Worm (Caenorhabditis elegans) whole organism, late embryonic: Measurements from ENCODE around the gene vav-1.

Experiments
- C38D4.7 ChIP-seq: fragments of 200-800 bp; sonication (Bioruptor generic); optimal IDR thresholded peaks from 2 replicates; lab custom pipeline; 2018; ENCODE audit warnings: mild to moderate bottlenecking, missing genetic modification characterization, moderate library complexity, missing compliant biosample characterization
- K02D7.2 ChIP-seq: sonication (generic microtip); optimal IDR thresholded peaks from 2 replicates; lab custom pipeline; 2017; ENCODE audit warnings: mild to moderate bottlenecking, missing genetic modification characterization, missing compliant biosample characterization
- T23F11.4 ChIP-seq: fragments of 200-800 bp; sonication (Bioruptor generic); optimal IDR thresholded peaks from 2 replicates; lab custom pipeline; 2018; ENCODE audit warnings: mild to moderate bottlenecking, missing genetic modification characterization, missing compliant biosample characterization
- ama-1 ChIP-seq: fragments of 150-350 bp; optimal IDR thresholded peaks from 2 replicates; lab custom pipeline; 2014
- ceh-14 ChIP-seq: sonication (generic microtip); optimal IDR thresholded peaks from 2 replicates; lab custom pipeline; 2016; ENCODE audit warnings: missing genotype, missing genetic modification characterization, missing compliant biosample characterization
- ceh-18 ChIP-seq: sonication (generic microtip); optimal IDR thresholded peaks from 2 replicates; lab custom pipeline; 2016; ENCODE audit warnings: missing genetic modification characterization, missing compliant biosample characterization
- ceh-2 ChIP-seq: sonication (generic microtip); optimal IDR thresholded peaks from 2 replicates; lab custom pipeline; 2016; ENCODE audit warnings: missing genotype, missing genetic modification characterization, missing compliant biosample characterization
- ceh-22 ChIP-seq: sonication (generic microtip); optimal IDR thresholded peaks from 2 replicates; lab custom pipeline; 2017; ENCODE audit warnings: missing biosample characterization, missing genetic modification characterization
- ceh-30 ChIP-seq: fragments of 150-350 bp; optimal IDR thresholded peaks from 2 replicates; lab custom pipeline; 2014; ENCODE audit warnings: missing biosample characterization, missing genetic modification characterization
- ceh-34 ChIP-seq: sonication (generic microtip); optimal IDR thresholded peaks from 2 replicates; lab custom pipeline; 2016; ENCODE audit warnings: mild to moderate bottlenecking, missing genetic modification characterization, missing compliant biosample characterization
- ceh-45 ChIP-seq: fragments of 200-800 bp; sonication (Bioruptor generic); IDR thresholded peaks from 2 replicates; pipeline ENCODE4 v1.3.6; 2022; ENCODE audit warnings: missing genetic modification reagents, missing genetic modification characterization, missing compliant biosample characterization
- ceh-48 ChIP-seq: sonication (generic microtip); optimal IDR thresholded peaks from 2 replicates; lab custom pipeline; 2016; ENCODE audit warnings: missing genetic modification characterization, inconsistent platforms, missing compliant biosample characterization
- ceh-6 ChIP-seq: fragments of 200-800 bp; sonication (Bioruptor generic); optimal IDR thresholded peaks from 2 replicates; lab custom pipeline; 2018; ENCODE audit warnings: mild to moderate bottlenecking, missing genetic modification characterization, missing compliant biosample characterization
- dmd-4 ChIP-seq: sonication (generic microtip); optimal IDR thresholded peaks from 2 replicates; lab custom pipeline; 2016; ENCODE audit warnings: borderline replicate concordance, missing genetic modification characterization, missing compliant biosample characterization
- dve-1 ChIP-seq: sonication (generic microtip); optimal IDR thresholded peaks from 2 replicates; lab custom pipeline; 2017; ENCODE audit warnings: antibody characterized with exemption, mild to moderate bottlenecking, missing genetic modification characterization, missing compliant biosample characterization
- elt-2 ChIP-seq: sonication (generic microtip); optimal IDR thresholded peaks from 2 replicates; lab custom pipeline; 2016; ENCODE audit warnings: missing genetic modification reagents, missing genetic modification characterization, missing compliant biosample characterization
- ets-4 ChIP-seq: sonication (generic microtip); optimal IDR thresholded peaks from 2 replicates; lab custom pipeline; 2016; ENCODE audit warnings: missing genetic modification characterization, missing compliant biosample characterization
- eyg-1 ChIP-seq: sonication (generic microtip); optimal IDR thresholded peaks from 2 replicates; lab custom pipeline; 2016; ENCODE audit warnings: missing genotype, missing genetic modification characterization, missing compliant biosample characterization
- fax-1 ChIP-seq: sonication (generic microtip); optimal IDR thresholded peaks from 2 replicates; lab custom pipeline; 2016; ENCODE audit warnings: missing genotype, missing genetic modification characterization, missing compliant biosample characterization
- fkh-6 ChIP-seq: sonication (generic microtip); optimal IDR thresholded peaks from 2 replicates; lab custom pipeline; 2016; ENCODE audit warnings: missing genetic modification characterization, missing compliant biosample characterization
- gmeb-2 ChIP-seq: sonication (generic microtip); optimal IDR thresholded peaks from 2 replicates; lab custom pipeline; 2016; ENCODE audit warnings: missing genetic modification characterization, inconsistent platforms, missing compliant biosample characterization
- hlh-30 ChIP-seq: sonication (generic microtip); optimal IDR thresholded peaks from 2 replicates; lab custom pipeline; 2017; ENCODE audit warnings: antibody characterized with exemption, missing genetic modification characterization, missing compliant biosample characterization; ENCODE audit not compliant: insufficient read depth
- lim-6 ChIP-seq: sonication (generic microtip); optimal IDR thresholded peaks from 2 replicates; lab custom pipeline; 2016; ENCODE audit warnings: missing genetic modification characterization, missing compliant biosample characterization
- lin-11 ChIP-seq: fragments of 200-800 bp; sonication (Bioruptor generic); optimal IDR thresholded peaks from 2 replicates; lab custom pipeline; 2018; ENCODE audit warnings: mild to moderate bottlenecking, missing genetic modification characterization, missing compliant biosample characterization
- madf-2 ChIP-seq: sonication (generic microtip); optimal IDR thresholded peaks from 2 replicates; lab custom pipeline; 2017; ENCODE audit warnings: missing genetic modification characterization, missing compliant biosample characterization
- npax-4 ChIP-seq: sonication (generic microtip); optimal IDR thresholded peaks from 2 replicates; lab custom pipeline; 2016; ENCODE audit warnings: missing genetic modification characterization, missing compliant biosample characterization
- pax-1 ChIP-seq: fragments of 150-350 bp; optimal IDR thresholded peaks from 2 replicates; lab custom pipeline; 2014; ENCODE audit warnings: missing biosample characterization, missing genetic modification characterization
- pha-2 ChIP-seq: sonication (generic microtip); optimal IDR thresholded peaks from 2 replicates; lab custom pipeline; 2017; ENCODE audit warnings: mild to moderate bottlenecking, missing genetic modification characterization, missing compliant biosample characterization
- pqm-1 ChIP-seq: sonication (generic microtip); optimal IDR thresholded peaks from 2 replicates; lab custom pipeline; 2016; ENCODE audit warnings: missing genetic modification characterization, missing compliant biosample characterization
- pros-1 ChIP-seq: fragments of 150-350 bp; optimal IDR thresholded peaks from 2 replicates; lab custom pipeline; 2014; ENCODE audit warnings: missing biosample characterization, missing genetic modification reagents, missing genetic modification characterization
- ref-2 ChIP-seq: sonication (generic microtip); optimal IDR thresholded peaks from 2 replicates; lab custom pipeline; 2016; ENCODE audit warnings: missing genetic modification characterization, missing compliant biosample characterization
- sdc-2 ChIP-seq: sonication (generic microtip); optimal IDR thresholded peaks from 2 replicates; lab custom pipeline; 2016; ENCODE audit warnings: missing genotype, missing genetic modification characterization, missing compliant biosample characterization
- sox-4 ChIP-seq: sonication (generic microtip); optimal IDR thresholded peaks from 2 replicates; lab custom pipeline; 2017; ENCODE audit warnings: mild to moderate bottlenecking, missing genetic modification characterization, inconsistent platforms, missing compliant biosample characterization
- tbx-7 ChIP-seq: sonication (generic microtip); optimal IDR thresholded peaks from 2 replicates; lab custom pipeline; 2016; ENCODE audit warnings: missing genotype, missing genetic modification characterization, missing compliant biosample characterization
- zip-5 ChIP-seq: sonication (generic microtip); optimal IDR thresholded peaks from 2 replicates; lab custom pipeline; 2016; ENCODE audit warnings: missing genetic modification characterization, missing compliant biosample characterization
- ztf-16 ChIP-seq: sonication (generic microtip); optimal IDR thresholded peaks from 2 replicates; lab custom pipeline; 2017; ENCODE audit warnings: missing genetic modification characterization, missing compliant biosample characterization

Gene vav-1

ce11 chrX:9232037-9232436 is at the start of gene vav-1:
TSS of gene vav-1 (minus strand) at chrX:9232137.
- TF ChIP-seq ceh-30 (tag; lab: Kevin White, UChicago) (no peak), C38D4.7 (no peak), T23F11.4 (GFP tag; lab: Kevin White, UChicago) (no peak), pax-1 (tag; lab: Kevin White, UChicago) (no peak), lin-11 (tag; lab: Kevin White, UChicago) (no peak), pros-1 (no peak), ref-2 (tag; lab: Kevin White, UChicago) (no peak), ceh-34 (tag; lab: Kevin White, UChicago) (no peak), elt-2 (tag; lab: Kevin White, UChicago) (no peak), madf-2 (tag; lab: Kevin White, UChicago) (no peak), ceh-48 (tag; lab: Kevin White, UChicago) (no peak), eyg-1 (no peak), pha-2 (tag; lab: Kevin White, UChicago) (no peak), hlh-30 (tag; lab: Kevin White, UChicago) (no peak), ceh-6 (GFP tag; lab: Kevin White, UChicago) (no peak), zip-5 (no peak)

- TF ChIP-seq ceh-14 (tag; lab: Kevin White, UChicago) (no peak), fax-1 (tag; lab: Kevin White, UChicago) (no peak), ets-4 (tag; lab: Kevin White, UChicago) (no peak), lim-6 (tag; lab: Kevin White, UChicago) (no peak), dmd-4 (tag; lab: Kevin White, UChicago) (no peak), ceh-34 (tag; lab: Kevin White, UChicago) (no peak), ztf-16 (tag; lab: Kevin White, UChicago) (no peak), eyg-1 (no peak), fkh-6 (tag; lab: Kevin White, UChicago) (no peak), ceh-22 (tag; lab: Kevin White, UChicago) (no peak), ceh-18 (tag; lab: Kevin White, UChicago) (no peak), pha-2 (tag; lab: Kevin White, UChicago) (no peak), sox-4 (tag; lab: Kevin White, UChicago) (no peak), pqm-1 (tag; lab: Kevin White, UChicago) (no peak), ceh-48 (tag; lab: Kevin White, UChicago) (no peak), zip-5 (no peak), ama-1 (lab: Kevin White, UChicago) (no peak), ceh-30 (tag; lab: Kevin White, UChicago) (no peak)
Observed at ce11 chrX:9278653-9279052, 46.7 kb upstream of the vav-1 start, which contains the start of gene B0416.4. TSS of gene B0416.4 (plus strand) at chrX:9278953.

ce11 chrX:9274574-9274973 is 42.6 kb upstream of the vav-1 start, which contains the start of gene B0416.10:
TSS of gene B0416.10 (minus strand) at chrX:9274674.
- no peak for TF ChIP-seq tbx-7 (tag; lab: Kevin White, UChicago)
- TF ChIP-seq ceh-45 (GFP tag; lab: Robert Waterston, UW) = no peak
- no peak for TF ChIP-seq sdc-2 (tag; lab: Kevin White, UChicago)
- no peak for TF ChIP-seq ceh-2

- TF ChIP-seq madf-2 (tag; lab: Kevin White, UChicago) (no peak), elt-2 (tag; lab: Kevin White, UChicago) (peak; percentile 96)
Observed at ce11 chrX:9271886-9272285, 39.9 kb upstream of the vav-1 start.

- TF ChIP-seq ama-1 (lab: Kevin White, UChicago) = no peak
- TF ChIP-seq ceh-18 (tag; lab: Kevin White, UChicago) = no peak
- no peak for TF ChIP-seq npax-4 (tag; lab: Kevin White, UChicago)
- no peak for TF ChIP-seq K02D7.2 (tag; lab: Kevin White, UChicago)
- no peak for TF ChIP-seq gmeb-2 (tag; lab: Kevin White, UChicago)
- TF ChIP-seq ceh-45 (GFP tag; lab: Robert Waterston, UW) = no peak
- no peak for TF ChIP-seq dve-1
- TF ChIP-seq, all 69 proteins: peak for 0
Observed at ce11 chrX:9270753-9271152, 38.8 kb upstream of the vav-1 start, which contains the start of gene B0416.5. TSS of gene B0416.5 (minus strand) at chrX:9270853.
